Fruit fly (Drosophila melanogaster) whole organism, wandering third instar larva: Measurements from ENCODE around the gene Trm1.

Experiments used
- CG32264 ChIP-seq: fragments of 200-800 bp; sonication (Bioruptor generic); optimal IDR thresholded peaks from 2 replicates; lab custom pipeline; 2016; ENCODE audit warnings: missing biosample characterization, missing genetic modification characterization
- CG9705 ChIP-seq: fragments of 200-800 bp; sonication (Bioruptor generic); optimal IDR thresholded peaks from 2 replicates; lab custom pipeline; 2018; ENCODE audit warnings: missing biosample characterization, mild to moderate bottlenecking, missing genetic modification characterization
- CrebA ChIP-seq: fragments of 200-800 bp; sonication (Bioruptor generic); optimal IDR thresholded peaks from 2 replicates; lab custom pipeline; 2016; ENCODE audit warnings: missing biosample characterization, mild to moderate bottlenecking, missing genetic modification characterization, borderline replicate concordance
- Dif ChIP-seq: fragments of 200-275, 200-300 bp; sonication (Bioruptor generic); optimal IDR thresholded peaks from 2 replicates; lab custom pipeline; 2018; ENCODE audit warnings: missing biosample characterization, missing genetic modification characterization; ENCODE audit not compliant: partially characterized antibody
- GATAd ChIP-seq: sonication (Bioruptor generic); optimal IDR thresholded peaks from 2 replicates; lab custom pipeline; 2016; ENCODE audit warnings: missing biosample characterization, missing genetic modification characterization
- HLH106 ChIP-seq: fragments of 200-800 bp; optimal IDR thresholded peaks from 3 replicates; lab custom pipeline; 2019; ENCODE audit warnings: missing biosample characterization, mild to moderate bottlenecking, missing genetic modification characterization, moderate library complexity
- Hnf4 ChIP-seq: fragments of 200-800 bp; sonication (Bioruptor generic); optimal IDR thresholded peaks from 2 replicates; lab custom pipeline; 2016; ENCODE audit warnings: missing biosample characterization, mild to moderate bottlenecking, missing genetic modification characterization
- Hr78 ChIP-seq: fragments of >200 bp; optimal IDR thresholded peaks from 2 replicates; lab custom pipeline; 2017; ENCODE audit warnings: missing biosample characterization, missing genetic modification characterization
- Hr83 ChIP-seq: fragments of 200-300 bp; sonication (Bioruptor generic); optimal IDR thresholded peaks from 2 replicates; lab custom pipeline; 2016; ENCODE audit warnings: missing biosample characterization, mild to moderate bottlenecking, missing genetic modification characterization, moderate library complexity; ENCODE audit not compliant: poor library complexity, severe bottlenecking
- Mio ChIP-seq: sonication (Bioruptor generic); optimal IDR thresholded peaks from 2 replicates; lab custom pipeline; 2016; ENCODE audit warnings: missing biosample characterization, missing genetic modification characterization
- Myc ChIP-seq: fragments of >200 bp; optimal IDR thresholded peaks from 2 replicates; lab custom pipeline; 2017
- N ChIP-seq: fragments of >200 bp; optimal IDR thresholded peaks from 2 replicates; lab custom pipeline; 2018; ENCODE audit warnings: missing biosample characterization, missing external identifiers, missing genetic modification characterization
- OdsH ChIP-seq: fragments of 200-800 bp; sonication (Bioruptor generic); optimal IDR thresholded peaks from 2 replicates; lab custom pipeline; 2016; ENCODE audit warnings: missing biosample characterization, mild to moderate bottlenecking, missing genetic modification characterization
- Rel ChIP-seq, 2 experiments: fragments of 200-800 bp; sonication (Bioruptor generic) in 1 of 2; optimal IDR thresholded peaks; 2 replicates in 1 of 2; 3 replicates in 1 of 2; lab custom pipeline; 2016 to 2019; ENCODE audit warnings: mild to moderate bottlenecking in 2 of 2, missing biosample characterization in 2 of 2, missing genetic modification characterization in 2 of 2, moderate library complexity in 1 of 2
- Sp1 ChIP-seq: fragments of 200-800 bp; sonication (Bioruptor generic); optimal IDR thresholded peaks from 3 replicates; lab custom pipeline; 2019; ENCODE audit warnings: missing biosample characterization, mild to moderate bottlenecking, missing genetic modification characterization, moderate library complexity
- Vsx2 ChIP-seq: fragments of 200-300, 225-300 bp; sonication (Bioruptor generic); optimal IDR thresholded peaks from 2 replicates; lab custom pipeline; 2018; ENCODE audit warnings: missing biosample characterization, missing genetic modification characterization; ENCODE audit not compliant: partially characterized antibody
- br ChIP-seq: fragments of 200-800 bp; sonication (Bioruptor generic); optimal IDR thresholded peaks from 2 replicates; lab custom pipeline; 2016; ENCODE audit warnings: missing biosample characterization, missing genetic modification characterization
- brk ChIP-seq: fragments of 200-800 bp; sonication (Bioruptor generic); optimal IDR thresholded peaks from 2 replicates; lab custom pipeline; 2016; ENCODE audit warnings: missing biosample characterization, mild to moderate bottlenecking, missing genetic modification characterization
- dl ChIP-seq, 2 experiments: fragments of 175-275, 200-275 bp in 1 of 2; fragments of 200-275 bp in 1 of 2; sonication (Bioruptor generic); optimal IDR thresholded peaks; lab custom pipeline; 2018; ENCODE audit warnings: mild to moderate bottlenecking in 2 of 2, missing biosample characterization in 2 of 2, missing genetic modification characterization in 2 of 2, moderate library complexity in 2 of 2; ENCODE audit not compliant: partially characterized antibody in 2 of 2, insufficient read depth in 1 of 2
- dmrt93B ChIP-seq: fragments of 200-800 bp; sonication (Bioruptor generic); optimal IDR thresholded peaks from 2 replicates; lab custom pipeline; 2018; ENCODE audit warnings: missing biosample characterization, mild to moderate bottlenecking, missing genetic modification characterization
- dsf ChIP-seq: sonication (Bioruptor generic); optimal IDR thresholded peaks from 2 replicates; lab custom pipeline; 2016; ENCODE audit warnings: missing biosample characterization, missing genetic modification characterization, borderline replicate concordance
- ey ChIP-seq: fragments of 200-800 bp; sonication (Bioruptor generic); optimal IDR thresholded peaks from 2 replicates; lab custom pipeline; 2016; ENCODE audit warnings: missing biosample characterization, missing genetic modification characterization
- foxo ChIP-seq, 2 experiments: fragments of 200-800 bp; sonication (Bioruptor generic); optimal IDR thresholded peaks; 2 replicates in 1 of 2; 3 replicates in 1 of 2; lab custom pipeline; 2016 to 2017; ENCODE audit warnings: missing biosample characterization in 2 of 2, missing genetic modification characterization in 2 of 2
- fru ChIP-seq: fragments of 200-800 bp; sonication (Bioruptor generic); optimal IDR thresholded peaks from 3 replicates; lab custom pipeline; 2016; ENCODE audit warnings: missing biosample characterization, mild to moderate bottlenecking, missing genetic modification characterization
- h ChIP-seq: fragments of 200-800 bp; sonication (Bioruptor generic); optimal IDR thresholded peaks from 3 replicates; lab custom pipeline; 2016; ENCODE audit warnings: missing biosample characterization, mild to moderate bottlenecking, missing genetic modification characterization
- jim ChIP-seq: fragments of 175-275, 200-325 bp; sonication (Bioruptor generic); optimal IDR thresholded peaks from 2 replicates; lab custom pipeline; 2016; ENCODE audit warnings: missing biosample characterization, mild to moderate bottlenecking, missing genetic modification characterization
- pan ChIP-seq: fragments of >200 bp; optimal IDR thresholded peaks from 2 replicates; lab custom pipeline; 2017
- psq ChIP-seq: fragments of 200-800 bp; sonication (Bioruptor generic); optimal IDR thresholded peaks from 3 replicates; lab custom pipeline; 2017; ENCODE audit warnings: missing biosample characterization, mild to moderate bottlenecking, missing genetic modification characterization, moderate library complexity
- rgr ChIP-seq: fragments of 200-800 bp; sonication (Bioruptor generic); optimal IDR thresholded peaks from 3 replicates; lab custom pipeline; 2016; ENCODE audit warnings: missing biosample characterization, mild to moderate bottlenecking, missing genetic modification characterization
- sage ChIP-seq: fragments of 200-800 bp; sonication (Bioruptor generic); optimal IDR thresholded peaks from 2 replicates; lab custom pipeline; 2016; ENCODE audit warnings: missing biosample characterization, mild to moderate bottlenecking, missing genetic modification characterization
- sv ChIP-seq: fragments of 200-800 bp; sonication (Bioruptor generic); optimal IDR thresholded peaks from 3 replicates; lab custom pipeline; 2016; ENCODE audit warnings: missing biosample characterization, missing genetic modification characterization
- tai ChIP-seq: sonication (Bioruptor generic); optimal IDR thresholded peaks from 2 replicates; lab custom pipeline; 2016; ENCODE audit warnings: missing biosample characterization, missing genetic modification characterization
- usp ChIP-seq: fragments of >200 bp; optimal IDR thresholded peaks from 2 replicates; lab custom pipeline; 2017; ENCODE audit warnings: missing biosample characterization, missing genetic modification characterization
- woc ChIP-seq: sonication (Bioruptor generic); optimal IDR thresholded peaks from 2 replicates; lab custom pipeline; 2016; ENCODE audit warnings: missing biosample characterization, mild to moderate bottlenecking, missing genetic modification characterization

Trm1 gene

DNA sequence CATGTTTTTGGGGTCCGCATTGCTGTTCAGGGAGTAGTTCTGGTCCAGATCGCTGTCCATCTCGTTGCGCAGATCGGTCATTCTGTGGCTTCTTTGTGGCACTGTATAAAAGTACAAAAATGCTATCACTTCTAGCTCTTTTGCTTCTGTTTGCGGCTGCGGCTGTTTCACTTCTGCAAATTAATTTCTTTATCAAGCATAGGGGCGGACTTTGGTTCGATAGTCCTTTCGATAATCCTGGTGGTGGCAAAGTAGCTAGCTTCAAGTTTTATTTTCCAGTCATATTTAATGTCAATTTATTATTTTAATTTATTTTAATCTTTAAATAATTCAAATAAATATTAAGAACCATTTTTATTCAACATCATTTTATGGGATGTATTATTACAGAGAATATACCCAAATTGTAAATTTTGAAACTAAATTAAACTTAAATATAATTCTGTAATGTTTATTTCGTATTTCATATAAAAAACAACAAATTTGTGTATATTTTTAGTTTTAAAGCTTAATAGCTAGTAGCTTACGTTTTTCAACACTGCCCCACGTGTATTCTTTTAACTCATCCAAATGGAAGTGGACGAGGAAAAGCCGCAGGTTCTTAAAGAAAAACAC lies at the start of gene Trm1, which contains the start of gene CG5446:
TSS of gene Trm1 (plus strand) at position 542 of the 615 bp plus-strand sequence.
TSS of gene CG5446 (minus strand) at position 223 of the 615 bp plus-strand sequence.
- TF ChIP-seq Hr83 (GFP tag; lab: Kevin White, UChicago) (peak; percentile 10), h (GFP tag; lab: Kevin White, UChicago) (peak; percentile 52), Myc (lab: Kevin White, UChicago) (peak; percentile 68), Sp1 (GFP tag; lab: Kevin White, UChicago) (peak; percentile 82), HLH106 (tag; lab: Kevin White, UChicago) (peak; percentile 75), Mio (no peak), Dif (GFP tag; lab: Kevin White, UChicago) (peak; percentile 38), dmrt93B (peak; percentile 11), brk (no peak), psq (GFP tag; lab: Kevin White, UChicago) (peak; percentile 77), fru (GFP tag; lab: Kevin White, UChicago) (peak; percentile 66), sv (peak; percentile 24), Rel (GFP tag; optimal IDR thresholded peaks at IDR 0.05; lab: Kevin White, UChicago) (no peak), Rel (tag; optimal IDR thresholded peaks at IDR 0.05; lab: Kevin White, UChicago) (peak; percentile 83), jim (GFP tag; lab: Kevin White, UChicago) (no peak), tai (no peak), Hr78 (no peak), OdsH (GFP tag; lab: Kevin White, UChicago) (peak; percentile 53), rgr (GFP tag; lab: Kevin White, UChicago) (peak; percentile 65), Vsx2 (GFP tag; lab: Kevin White, UChicago) (no peak), ey (peak; percentile 11), foxo (GFP tag; optimal IDR thresholded peaks at IDR 0.05; lab: Kevin White, UChicago) (peak in 1 of 2 experiments; percentile 81), dsf (peak; percentile 26), Hnf4 (GFP tag; lab: Kevin White, UChicago) (peak; percentile 51), br (GFP tag; lab: Kevin White, UChicago) (peak; percentile 45), woc (GFP tag; lab: Kevin White, UChicago) (peak; percentile 22)

DNA sequence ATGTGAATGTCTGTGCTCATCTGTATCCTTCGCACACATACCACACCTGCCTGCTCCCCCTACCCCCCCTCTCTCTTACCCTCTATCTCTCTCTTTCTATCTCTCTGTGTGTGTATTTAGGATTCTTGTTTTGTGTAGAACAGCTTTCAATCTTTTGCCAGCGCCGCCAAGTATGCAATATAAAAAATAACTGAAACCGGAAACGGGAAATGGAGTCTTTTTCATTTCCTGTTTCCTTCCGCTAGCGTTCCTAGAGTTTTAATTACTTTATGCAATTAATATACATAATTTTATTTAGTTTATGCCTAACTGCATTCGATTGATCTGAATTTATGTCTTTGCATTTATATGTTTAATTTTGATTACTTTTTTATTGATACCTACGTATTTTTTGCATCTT lies 35.4 kb upstream of the Trm1 start:
- TF ChIP-seq fru (GFP tag; lab: Kevin White, UChicago) (no peak), tai (no peak), CG9705 (no peak), Hr78 (no peak), pan (lab: Kevin White, UChicago) (no peak), rgr (GFP tag; lab: Kevin White, UChicago) (no peak), usp (GFP tag; lab: Kevin White, UChicago) (no peak), sage (GFP tag; lab: Kevin White, UChicago) (no peak), foxo (GFP tag; optimal IDR thresholded peaks at IDR 0.05; lab: Kevin White, UChicago) (no peak), N (GFP tag; lab: Kevin White, UChicago) (no peak), CG32264 (GFP tag; lab: Kevin White, UChicago) (no peak), OdsH (GFP tag; lab: Kevin White, UChicago) (no peak), dsf (no peak), CrebA (GFP tag; lab: Kevin White, UChicago) (no peak), woc (GFP tag; lab: Kevin White, UChicago) (no peak), Vsx2 (GFP tag; lab: Kevin White, UChicago) (no peak), Hnf4 (GFP tag; lab: Kevin White, UChicago) (no peak), Rel (GFP tag; optimal IDR thresholded peaks at IDR 0.05; lab: Kevin White, UChicago) (no peak), Rel (tag; optimal IDR thresholded peaks at IDR 0.05; lab: Kevin White, UChicago) (no peak), dl (GFP tag; optimal IDR thresholded peaks at IDR 0.05; lab: Kevin White, UChicago; ENCODE audit: insufficient read depth in 1 of 2, partially characterized antibody in 2 of 2) (no peak), GATAd (GFP tag; lab: Kevin White, UChicago) (no peak)
- TF ChIP-seq, all 38 proteins: peak for 0

DNA sequence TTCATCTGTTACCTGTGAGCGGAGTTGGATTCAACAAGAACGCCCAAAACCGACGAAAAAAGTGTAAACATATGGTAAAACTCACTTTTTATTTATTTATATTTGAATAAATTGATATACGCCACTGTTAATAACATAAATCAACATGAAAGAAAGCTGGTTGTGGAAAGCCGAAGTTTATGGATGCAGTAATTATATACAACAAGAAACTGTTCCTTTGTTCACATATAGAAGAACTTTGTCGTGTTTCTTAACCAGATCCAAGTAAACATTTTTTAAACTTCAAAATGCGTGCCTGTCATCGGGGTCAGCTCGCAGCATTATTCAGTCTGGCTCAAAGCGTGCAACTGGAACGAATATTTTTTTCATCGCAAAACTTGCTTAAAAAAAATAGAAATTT lies 29.9 kb upstream of the Trm1 start, which contains the start of gene Pkd2:
TSS of gene Pkd2 (plus strand) at position 301 of the 400 bp plus-strand sequence.
- no peak for TF ChIP-seq br (GFP tag; lab: Kevin White, UChicago)
- TF ChIP-seq Dif (GFP tag; lab: Kevin White, UChicago): no peak
- TF ChIP-seq h (GFP tag; lab: Kevin White, UChicago): no peak
- no peak for TF ChIP-seq pan (lab: Kevin White, UChicago)
- TF ChIP-seq dmrt93B: no peak
- TF ChIP-seq N (GFP tag; lab: Kevin White, UChicago): no peak
- no peak for TF ChIP-seq Rel (GFP tag; optimal IDR thresholded peaks at IDR 0.05; lab: Kevin White, UChicago)
- TF ChIP-seq Rel (tag; optimal IDR thresholded peaks at IDR 0.05; lab: Kevin White, UChicago): no peak
- no peak for TF ChIP-seq sage (GFP tag; lab: Kevin White, UChicago)
- TF ChIP-seq tai: no peak
- TF ChIP-seq rgr (GFP tag; lab: Kevin White, UChicago): no peak
- no peak for TF ChIP-seq Hr78
- no peak for TF ChIP-seq CG32264 (GFP tag; lab: Kevin White, UChicago)
- TF ChIP-seq GATAd (GFP tag; lab: Kevin White, UChicago): no peak
- TF ChIP-seq OdsH (GFP tag; lab: Kevin White, UChicago): no peak
